Worm (Caenorhabditis elegans) whole organism, L4 larva: ENCODE data around the gene K05D4.9.

Experiments used
- dpl-1 ChIP-seq: fragments of 150-350 bp; optimal IDR thresholded peaks from 2 replicates; lab custom pipeline; 2014; ENCODE audit warnings: missing biosample characterization, missing genetic modification reagents, missing genetic modification characterization
- hif-1 ChIP-seq, 2 experiments: sonication (generic microtip); optimal IDR thresholded peaks; 2 replicates each; lab custom pipeline; 2016 to 2017; ENCODE audit warnings: missing compliant biosample characterization in 2 of 2, missing genetic modification characterization in 2 of 2, missing genetic modification reagents in 2 of 2, missing genotype in 2 of 2, mild to moderate bottlenecking in 1 of 2
- jun-1 ChIP-seq: fragments of 150-350 bp; optimal IDR thresholded peaks from 2 replicates; lab custom pipeline; 2014; ENCODE audit warnings: missing biosample characterization, missing genetic modification reagents, missing genetic modification characterization
- nhr-11 ChIP-seq: fragments of 150-350 bp; optimal IDR thresholded peaks from 2 replicates; lab custom pipeline; 2014; ENCODE audit warnings: missing biosample characterization, missing genetic modification characterization
- skn-1 ChIP-seq: fragments of 150-350 bp; optimal IDR thresholded peaks from 2 replicates; lab custom pipeline; 2014; ENCODE audit warnings: missing biosample characterization, missing genetic modification characterization

- TF ChIP-seq hif-1 (tag; optimal IDR thresholded peaks at IDR 0.05; lab: Kevin White, UChicago), result no peak
- no peak for TF ChIP-seq jun-1 (tag; lab: Kevin White, UChicago)
- no peak for TF ChIP-seq nhr-11 (tag; lab: Kevin White, UChicago)
- TF ChIP-seq dpl-1 (GFP tag; lab: Kevin White, UChicago), result no peak
- no peak for TF ChIP-seq skn-1
Observed at ce11 chrV:16182918-16183317, 11.3 kb upstream of the K05D4.9 start, which contains the start of gene srh-277.
